Worm (Caenorhabditis elegans) whole organism, late embryonic: ENCODE measurements around the gene Y66D12A.21.
A peak's percentile ranks its signal among the peaks of the same experiment; 100 is the strongest.

Experiments used
- C08G9.2 ChIP-seq: sonication (generic microtip); optimal IDR thresholded peaks from 2 replicates; lab custom pipeline; 2016; ENCODE audit warnings: mild to moderate bottlenecking, missing genetic modification characterization, moderate library complexity, missing compliant biosample characterization
- C38D4.7 ChIP-seq: fragments of 200-800 bp; sonication (Bioruptor generic); optimal IDR thresholded peaks from 2 replicates; lab custom pipeline; 2018; ENCODE audit warnings: mild to moderate bottlenecking, missing genetic modification characterization, moderate library complexity, missing compliant biosample characterization
- F13H6.1 ChIP-seq: sonication (generic microtip); optimal IDR thresholded peaks from 2 replicates; lab custom pipeline; 2016; ENCODE audit warnings: missing genetic modification characterization, missing compliant biosample characterization
- Y22D7AL.16 ChIP-seq: sonication (generic microtip); optimal IDR thresholded peaks from 2 replicates; lab custom pipeline; 2016; ENCODE audit warnings: missing genetic modification characterization, missing compliant biosample characterization
- ahr-1 ChIP-seq: sonication (generic microtip); optimal IDR thresholded peaks from 2 replicates; lab custom pipeline; 2016; ENCODE audit warnings: missing genetic modification characterization, missing compliant biosample characterization
- ceh-14 ChIP-seq: sonication (generic microtip); optimal IDR thresholded peaks from 2 replicates; lab custom pipeline; 2016; ENCODE audit warnings: missing genotype, missing genetic modification characterization, missing compliant biosample characterization
- ceh-30 ChIP-seq: fragments of 150-350 bp; optimal IDR thresholded peaks from 2 replicates; lab custom pipeline; 2014; ENCODE audit warnings: missing biosample characterization, missing genetic modification characterization
- ceh-31 ChIP-seq: sonication (generic microtip); optimal IDR thresholded peaks from 2 replicates; lab custom pipeline; 2016; ENCODE audit warnings: missing genetic modification characterization, missing compliant biosample characterization
- ceh-34 ChIP-seq: sonication (generic microtip); optimal IDR thresholded peaks from 2 replicates; lab custom pipeline; 2016; ENCODE audit warnings: mild to moderate bottlenecking, missing genetic modification characterization, missing compliant biosample characterization
- ceh-45 ChIP-seq: fragments of 200-800 bp; sonication (Bioruptor generic); IDR thresholded peaks from 2 replicates; pipeline ENCODE4 v1.3.6; 2022; ENCODE audit warnings: missing genetic modification reagents, missing genetic modification characterization, missing compliant biosample characterization
- ceh-48 ChIP-seq: sonication (generic microtip); optimal IDR thresholded peaks from 2 replicates; lab custom pipeline; 2016; ENCODE audit warnings: missing genetic modification characterization, inconsistent platforms, missing compliant biosample characterization
- dmd-4 ChIP-seq: sonication (generic microtip); optimal IDR thresholded peaks from 2 replicates; lab custom pipeline; 2016; ENCODE audit warnings: borderline replicate concordance, missing genetic modification characterization, missing compliant biosample characterization
- elt-2 ChIP-seq: sonication (generic microtip); optimal IDR thresholded peaks from 2 replicates; lab custom pipeline; 2016; ENCODE audit warnings: missing genetic modification reagents, missing genetic modification characterization, missing compliant biosample characterization
- elt-4 ChIP-seq: sonication (generic microtip); optimal IDR thresholded peaks from 2 replicates; lab custom pipeline; 2016; ENCODE audit warnings: missing genetic modification characterization, missing compliant biosample characterization
- gmeb-2 ChIP-seq: sonication (generic microtip); optimal IDR thresholded peaks from 2 replicates; lab custom pipeline; 2016; ENCODE audit warnings: missing genetic modification characterization, inconsistent platforms, missing compliant biosample characterization
- hlh-15 ChIP-seq: sonication (generic microtip); optimal IDR thresholded peaks from 2 replicates; lab custom pipeline; 2016; ENCODE audit warnings: missing genetic modification characterization, missing compliant biosample characterization
- hlh-30 ChIP-seq: sonication (generic microtip); optimal IDR thresholded peaks from 2 replicates; lab custom pipeline; 2017; ENCODE audit warnings: antibody characterized with exemption, missing genetic modification characterization, missing compliant biosample characterization; ENCODE audit not compliant: insufficient read depth
- hlh-6 ChIP-seq: sonication (generic microtip); optimal IDR thresholded peaks from 2 replicates; lab custom pipeline; 2016; ENCODE audit warnings: missing genotype, missing genetic modification characterization, missing compliant biosample characterization
- nfya-1 ChIP-seq: sonication (generic microtip); optimal IDR thresholded peaks from 2 replicates; lab custom pipeline; 2017; ENCODE audit warnings: missing genetic modification characterization, mild to moderate bottlenecking, missing compliant biosample characterization, antibody characterized with exemption, moderate library complexity
- npax-4 ChIP-seq: sonication (generic microtip); optimal IDR thresholded peaks from 2 replicates; lab custom pipeline; 2016; ENCODE audit warnings: missing genetic modification characterization, missing compliant biosample characterization
- pha-2 ChIP-seq: sonication (generic microtip); optimal IDR thresholded peaks from 2 replicates; lab custom pipeline; 2017; ENCODE audit warnings: mild to moderate bottlenecking, missing genetic modification characterization, missing compliant biosample characterization
- pha-4 ChIP-seq: fragments of 150-350 bp; optimal IDR thresholded peaks from 2 replicates; lab custom pipeline; 2018; ENCODE audit warnings: missing biosample characterization, missing genetic modification reagents, missing genetic modification characterization
- ref-2 ChIP-seq: sonication (generic microtip); optimal IDR thresholded peaks from 2 replicates; lab custom pipeline; 2016; ENCODE audit warnings: missing genetic modification characterization, missing compliant biosample characterization
- rnt-1 ChIP-seq: sonication (generic microtip); optimal IDR thresholded peaks from 2 replicates; lab custom pipeline; 2016; ENCODE audit warnings: missing genetic modification characterization, missing compliant biosample characterization
- tbx-2 ChIP-seq: sonication (generic microtip); optimal IDR thresholded peaks from 2 replicates; lab custom pipeline; 2016; ENCODE audit warnings: missing genetic modification characterization, missing compliant biosample characterization
- unc-3 ChIP-seq, 2 experiments: fragments of 200-800 bp in 1 of 2; sonication (Bioruptor generic) in 1 of 2; sonication (generic microtip) in 1 of 2; conservative IDR thresholded peaks in 1 of 2; optimal IDR thresholded peaks in 1 of 2; 2 replicates each; pipeline versions ENCODE4 v1.3.6 to Lab custom; 2016 to 2022; ENCODE audit warnings: missing compliant biosample characterization in 2 of 2, missing genetic modification characterization in 2 of 2, missing genetic modification reagents in 1 of 2
- unc-42 ChIP-seq: sonication (generic microtip); optimal IDR thresholded peaks from 2 replicates; lab custom pipeline; 2016; ENCODE audit warnings: missing genotype, missing genetic modification characterization, missing compliant biosample characterization
- unc-55 ChIP-seq: sonication (generic microtip); optimal IDR thresholded peaks from 2 replicates; lab custom pipeline; 2017; ENCODE audit warnings: missing biosample characterization, missing genetic modification reagents, missing genetic modification characterization
- ztf-16 ChIP-seq: sonication (generic microtip); optimal IDR thresholded peaks from 2 replicates; lab custom pipeline; 2017; ENCODE audit warnings: missing genetic modification characterization, missing compliant biosample characterization

The Y66D12A.21 gene

DNA sequence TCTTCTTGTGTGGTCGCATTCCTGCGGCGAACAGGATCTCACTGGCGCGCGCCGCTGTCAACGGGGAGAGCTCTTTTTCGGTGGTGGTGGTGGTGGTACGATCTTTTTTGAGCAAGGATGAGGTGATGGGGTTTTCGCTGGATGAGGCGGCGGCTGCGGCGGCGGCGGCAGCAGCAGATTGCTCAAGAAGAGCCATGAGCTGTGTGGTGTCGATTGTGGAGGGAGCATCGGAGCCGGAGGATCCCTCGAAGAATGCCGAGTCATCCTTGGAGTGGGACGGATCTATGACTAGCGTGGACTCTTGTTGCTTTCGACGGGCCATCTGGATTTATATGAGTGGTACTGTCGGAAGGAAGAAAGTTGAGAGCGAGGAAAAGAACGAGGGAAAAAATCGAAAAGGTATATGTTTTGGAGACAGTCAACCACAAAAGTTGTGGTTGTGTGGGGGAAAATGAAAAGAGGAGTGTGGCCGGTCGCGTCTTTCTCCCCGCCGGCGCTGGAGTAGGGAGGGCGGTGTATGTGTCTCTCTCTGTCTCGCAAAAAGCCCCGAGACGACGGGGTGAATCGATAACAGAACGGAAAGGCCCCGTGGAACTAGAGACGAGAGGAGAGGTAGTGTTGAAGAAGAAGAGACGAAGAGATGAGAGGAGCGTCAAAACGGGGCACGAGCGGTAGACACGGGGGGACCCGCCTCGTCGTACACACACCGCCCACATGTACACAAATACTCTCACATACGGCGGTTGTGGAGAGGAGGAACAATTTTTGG, 38.5 kb downstream of the Y66D12A.21 start:
- TF ChIP-seq ceh-48 (tag; lab: Kevin White, UChicago) (peak; percentile 64), ref-2 (peak; percentile 26), C08G9.2 (tag; lab: Kevin White, UChicago) (peak; percentile 3), unc-55 (GFP tag; lab: Kevin White, UChicago) (no peak), ceh-30 (tag; lab: Kevin White, UChicago) (no peak), ahr-1 (no peak), ceh-14 (tag; lab: Kevin White, UChicago) (no peak), hlh-6 (peak; percentile 49), ceh-34 (tag; lab: Kevin White, UChicago) (peak; percentile 57), hlh-30 (peak; percentile 75), tbx-2 (tag; lab: Kevin White, UChicago) (peak; percentile 50), ceh-31 (peak; percentile 34), nfya-1 (tag; lab: Kevin White, UChicago) (peak; percentile 52)

DNA sequence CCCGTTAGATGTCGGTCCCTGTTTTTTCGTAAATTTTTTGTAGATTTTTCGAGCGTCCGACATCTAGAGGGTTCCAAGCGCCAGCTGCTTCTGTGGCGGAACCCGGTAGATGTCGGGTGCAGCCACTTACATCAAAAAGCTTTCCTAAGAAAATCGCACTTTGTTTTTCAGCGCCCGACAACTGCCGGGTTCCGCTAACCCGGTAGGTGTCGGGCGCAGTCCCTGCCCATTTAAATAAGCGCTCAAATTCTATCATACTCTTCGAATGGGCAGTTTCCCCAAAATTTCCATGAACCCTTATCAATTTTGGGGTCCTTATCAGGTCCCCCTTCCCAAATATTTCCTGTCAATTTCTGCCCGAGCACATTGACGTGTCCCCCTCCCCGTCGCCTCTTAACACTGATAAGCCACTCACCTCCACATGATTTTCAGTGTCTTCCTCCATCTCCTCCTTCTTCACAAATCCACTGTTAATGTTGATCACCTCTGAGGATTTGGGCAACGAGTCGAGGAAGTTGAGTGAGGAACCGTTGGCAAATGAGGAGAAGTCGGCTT, 39.6 kb downstream of the Y66D12A.21 start:
- TF ChIP-seq ref-2 (peak; percentile 27), pha-4 (no peak), elt-2 (peak; percentile 93)

DNA sequence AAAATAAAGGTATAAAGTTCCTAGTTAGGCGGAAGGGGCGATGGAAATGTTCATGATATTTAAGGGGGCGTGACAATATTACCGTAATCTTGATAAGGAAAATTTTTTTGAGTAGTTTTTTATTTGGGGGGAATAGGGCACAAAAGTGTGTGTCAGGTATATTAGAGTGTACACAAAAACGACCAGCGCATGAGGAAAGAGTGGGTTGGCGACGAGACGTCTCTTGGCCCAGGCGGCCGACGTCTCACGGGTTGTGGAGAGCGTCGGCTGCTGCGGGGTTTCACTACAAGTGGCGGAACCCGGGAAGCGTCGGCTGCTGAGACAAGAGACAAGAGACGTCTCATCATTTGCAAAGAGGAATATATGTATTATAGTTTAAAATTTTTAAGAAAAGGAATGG, 41.4 kb downstream of the Y66D12A.21 start:
- TF ChIP-seq ref-2 (peak; percentile 52), unc-3 (GFP tag; conservative IDR thresholded peaks at IDR 0.05; lab: Robert Waterston, UW) (no peak), unc-3 (tag; optimal IDR thresholded peaks at IDR 0.05; lab: Kevin White, UChicago) (no peak), tbx-2 (tag; lab: Kevin White, UChicago) (no peak), elt-2 (peak; percentile 6), hlh-6 (no peak), F13H6.1 (tag; lab: Kevin White, UChicago) (no peak), ztf-16 (tag; lab: Kevin White, UChicago) (no peak), hlh-15 (tag; lab: Kevin White, UChicago) (no peak), gmeb-2 (tag; lab: Kevin White, UChicago) (no peak), dmd-4 (tag; lab: Kevin White, UChicago) (no peak), rnt-1 (tag; lab: Kevin White, UChicago) (no peak), C38D4.7 (no peak)

DNA sequence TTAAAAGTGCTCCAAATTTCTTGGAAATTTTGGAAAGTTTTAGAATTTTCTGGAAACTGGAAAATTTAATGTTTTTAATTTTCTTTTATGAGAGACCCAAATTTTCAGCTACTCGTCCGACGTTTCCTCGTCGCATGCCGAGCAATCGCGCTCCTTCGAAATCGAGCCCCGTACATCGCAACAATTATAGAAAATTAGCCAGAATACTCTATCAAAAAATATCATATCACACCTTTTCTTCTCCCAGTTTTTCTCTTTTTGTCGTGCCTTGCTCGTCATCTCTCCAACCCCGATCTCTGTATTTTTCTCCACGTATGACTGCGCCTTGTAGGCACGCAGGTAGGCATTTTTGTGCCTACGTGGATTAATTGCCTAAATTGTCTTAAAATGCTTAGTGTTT, 42.8 kb downstream of the Y66D12A.21 start:
- TF ChIP-seq tbx-2 (tag; lab: Kevin White, UChicago) (no peak), ceh-30 (tag; lab: Kevin White, UChicago) (no peak), elt-4 (tag; lab: Kevin White, UChicago) (no peak)

DNA sequence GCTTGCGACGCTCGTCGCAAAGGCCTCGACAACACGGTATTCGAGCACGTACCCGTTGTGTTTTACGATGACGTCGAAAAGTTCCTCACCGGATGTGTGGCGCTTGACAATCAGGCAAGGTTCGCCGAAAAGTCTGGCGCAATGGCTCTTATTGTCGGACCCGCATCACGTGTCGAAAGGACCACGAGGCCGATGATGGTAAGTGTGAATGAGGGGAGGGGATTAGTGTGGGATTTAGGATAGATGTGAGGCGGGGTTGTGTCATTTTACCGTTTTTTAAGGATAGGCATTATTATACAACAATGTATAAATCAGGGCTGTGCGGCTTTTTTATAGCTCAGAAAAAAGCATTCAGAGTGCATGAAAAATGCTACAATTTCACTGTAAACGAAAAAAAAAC, 45.3 kb downstream of the Y66D12A.21 start:
- TF ChIP-seq hlh-30 (peak; percentile 58), ceh-45 (GFP tag; lab: Robert Waterston, UW) (no peak), pha-2 (no peak)

DNA sequence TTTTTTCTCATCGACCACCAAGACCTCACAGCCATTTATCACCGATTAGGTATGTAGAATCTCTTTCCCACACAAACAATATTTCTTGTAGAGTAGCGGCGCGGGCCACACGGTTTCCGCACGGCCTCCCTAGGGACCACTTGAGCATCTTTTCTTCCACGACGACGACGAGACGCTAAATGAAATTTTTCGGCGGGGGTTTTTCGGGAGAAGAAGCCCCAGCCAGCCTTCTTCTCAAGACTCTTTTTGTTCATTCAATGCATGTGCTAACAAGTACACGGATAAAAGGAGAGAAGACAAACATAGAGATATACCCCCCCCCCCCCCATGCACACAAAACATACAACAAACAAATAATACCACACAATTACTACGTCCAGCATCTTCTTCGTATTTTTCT, 46.1 kb downstream of the Y66D12A.21 start:
- TF ChIP-seq ceh-31 (peak; percentile 18), ceh-14 (tag; lab: Kevin White, UChicago) (peak; percentile 9), Y22D7AL.16 (tag; lab: Kevin White, UChicago) (no peak), ceh-45 (GFP tag; lab: Robert Waterston, UW) (no peak), unc-3 (GFP tag; conservative IDR thresholded peaks at IDR 0.05; lab: Robert Waterston, UW) (peak; percentile 35), unc-3 (tag; optimal IDR thresholded peaks at IDR 0.05; lab: Kevin White, UChicago) (peak; percentile 35), unc-42 (tag; lab: Kevin White, UChicago) (peak; percentile 49), npax-4 (no peak)
